Fruit fly (Drosophila melanogaster): ENCODE measurements around the gene Snx1.

DNA sequence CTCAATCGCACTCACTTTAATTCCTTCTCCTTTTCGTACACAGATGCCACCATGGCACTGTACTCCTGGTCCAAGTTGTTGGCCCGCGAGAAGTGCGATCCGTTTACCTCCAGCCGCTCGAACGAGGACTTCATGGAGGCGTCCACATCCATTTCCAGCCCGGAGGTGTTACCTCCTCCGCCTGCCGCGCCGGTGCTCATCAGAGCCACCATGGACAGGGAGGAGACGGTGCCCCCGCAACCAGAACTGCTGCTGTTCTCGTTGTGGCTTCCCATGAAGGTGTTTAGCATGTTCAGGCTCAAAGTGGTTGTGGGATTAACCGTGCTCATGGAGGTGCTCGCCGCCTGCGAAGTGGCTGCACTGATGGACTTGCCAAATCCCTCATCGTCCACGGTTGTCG is 46.0 kb downstream of the Snx1 start:
- TF ChIP-seq rn (GFP tag; IDR thresholded peaks at IDR 0.05) (no peak), CG13204 (GFP tag; optimal IDR thresholded peaks at IDR 0.05) (no peak), gl (tag; optimal IDR thresholded peaks at IDR 0.05) (no peak), Pif1A (GFP tag; optimal IDR thresholded peaks at IDR 0.05) (no peak), EcR (GFP tag; optimal IDR thresholded peaks at IDR 0.05) (no peak), CG14655 (GFP tag; optimal IDR thresholded peaks at IDR 0.05) (no peak), CG4496 (GFP tag; IDR thresholded peaks at IDR 0.05) (no peak), CG34367 (tag; optimal IDR thresholded peaks at IDR 0.05) (no peak), CG32121 (GFP tag; IDR thresholded peaks at IDR 0.05) (no peak)

Data from whole organism, pupa.